Fruit fly (Drosophila melanogaster) whole organism, pupa: Measurements from ENCODE around the gene CG6712.

Source experiments
- CG12605 ChIP-seq: fragments of 200-800 bp; sonication (Bioruptor generic); IDR thresholded peaks from 2 replicates; pipeline ENCODE4 v1.3.6; 2022; ENCODE audit warnings: missing biosample characterization, missing genetic modification characterization
- CG8159 ChIP-seq: fragments of 200-800 bp; sonication (Bioruptor generic); optimal IDR thresholded peaks from 3 replicates; lab custom pipeline; 2018; ENCODE audit warnings: missing biosample characterization, mild to moderate bottlenecking, missing genetic modification characterization, moderate library complexity
- EcR ChIP-seq: fragments of 200-800 bp; sonication (Bioruptor generic); optimal IDR thresholded peaks from 3 replicates; lab custom pipeline; 2019; ENCODE audit warnings: missing biosample characterization, missing genetic modification characterization, mild to moderate bottlenecking, moderate library complexity, missing genetic modification reagents
- Pif1B ChIP-seq: fragments of 200-800 bp; sonication (Bioruptor generic); optimal IDR thresholded peaks from 3 replicates; lab custom pipeline; 2016; ENCODE audit warnings: missing biosample characterization, missing genetic modification characterization
- Snoo ChIP-seq: fragments of 200-800 bp; sonication (Bioruptor generic); optimal IDR thresholded peaks from 3 replicates; lab custom pipeline; 2017; ENCODE audit warnings: missing biosample characterization, mild to moderate bottlenecking, missing genetic modification characterization, inconsistent platforms

- no peak for TF ChIP-seq Pif1B (GFP tag; lab: Kevin White, UChicago)
- TF ChIP-seq Snoo = no peak
- TF ChIP-seq CG12605 (GFP tag; lab: Robert Waterston, UW) = no peak
- no peak for TF ChIP-seq CG8159 (tag; lab: Kevin White, UChicago)
- TF ChIP-seq EcR (GFP tag; lab: Kevin White, UChicago) = no peak
Measured at dm6 chr2L:12092041-12092440, 4.3 kb downstream of the CG6712 start.
